Fruit fly (Drosophila melanogaster): ENCODE results near the gene CG42486.

- TF ChIP-seq Dll (optimal IDR thresholded peaks at IDR 0.05): no peak
- TF ChIP-seq EcR (GFP tag; optimal IDR thresholded peaks at IDR 0.05): no peak
- no peak for TF ChIP-seq pan (optimal IDR thresholded peaks at IDR 0.05)
Measured at dm6 chr2L:11853130-11853529, 10.2 kb downstream of the CG42486 start, which contains the start of gene CG42751.

All from whole organism.